Fruit fly (Drosophila melanogaster) whole organism: ENCODE measurements around the gene Gdi.

Experiments
- CG8478 ChIP-seq: fragments of >200 bp; optimal IDR thresholded peaks from 2 replicates; lab custom pipeline; 2018; ENCODE audit warnings: inconsistent platforms
- Dll ChIP-seq: fragments of >200 bp; optimal IDR thresholded peaks from 2 replicates; lab custom pipeline; 2017
- EcR ChIP-seq, 2 experiments: fragments of >200 bp; optimal IDR thresholded peaks; 2 replicates each; lab custom pipeline; 2017; ENCODE audit warnings: missing biosample characterization in 2 of 2, missing genetic modification characterization in 2 of 2, missing genetic modification reagents in 2 of 2
- pan ChIP-seq: fragments of >200 bp; optimal IDR thresholded peaks from 2 replicates; lab custom pipeline; 2017
- psq ChIP-seq: fragments of >200 bp; optimal IDR thresholded peaks from 2 replicates; lab custom pipeline; 2017
- usp ChIP-seq: fragments of >200 bp; optimal IDR thresholded peaks from 2 replicates; lab custom pipeline; 2017; ENCODE audit warnings: missing biosample characterization, missing genetic modification characterization, mixed read lengths

DNA sequence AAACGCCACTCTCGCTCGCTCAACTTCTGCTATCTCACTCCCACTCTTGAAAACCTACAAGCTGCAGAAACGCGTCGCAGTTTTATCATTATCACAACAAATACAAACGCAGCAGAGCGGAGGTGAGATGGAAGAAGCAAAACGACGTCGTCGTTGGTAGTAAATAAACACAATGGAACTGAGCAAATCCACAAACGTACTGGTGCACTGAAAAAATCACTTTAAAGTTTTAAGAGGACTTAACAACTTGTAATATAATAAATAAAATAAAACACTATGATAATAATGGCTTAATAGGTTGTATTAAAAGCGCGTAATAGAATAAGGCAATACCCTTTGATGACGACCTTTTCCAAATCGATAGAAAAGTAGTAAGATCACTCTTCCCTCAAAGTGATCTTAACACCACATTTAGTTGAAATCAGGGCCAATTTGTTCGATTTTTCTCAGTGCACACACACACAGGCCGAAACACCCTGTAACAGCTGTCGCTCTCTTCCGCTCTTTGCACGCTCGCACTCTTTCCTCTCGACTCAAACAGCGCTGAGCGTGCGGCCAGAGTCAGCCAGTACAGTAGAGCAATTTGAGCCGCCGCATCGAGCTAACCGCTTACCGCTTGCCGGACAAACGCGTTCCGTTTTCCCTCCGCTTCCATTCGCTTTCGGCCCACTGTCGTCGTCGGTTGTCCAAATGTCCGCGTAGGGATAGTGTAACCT is 45.3 kb downstream of the Gdi start:
- TF ChIP-seq psq (lab: Kevin White, UChicago), result no peak
- no peak for TF ChIP-seq usp (GFP tag; lab: Kevin White, UChicago)
- TF ChIP-seq CG8478 (lab: Kevin White, UChicago), result no peak
- no peak for TF ChIP-seq Dll (lab: Kevin White, UChicago)
- no peak for TF ChIP-seq pan (lab: Kevin White, UChicago)
- no peak for TF ChIP-seq EcR (GFP tag; optimal IDR thresholded peaks at IDR 0.05; lab: Kevin White, UChicago)
